Worm (Caenorhabditis elegans) whole organism, young adult: ENCODE data around the gene R07E5.15.

Source experiments
- B0261.1 ChIP-seq: sonication (generic microtip); optimal IDR thresholded peaks from 2 replicates; lab custom pipeline; 2016; ENCODE audit warnings: mild to moderate bottlenecking, missing genetic modification characterization, moderate library complexity, missing compliant biosample characterization
- C06A6.2 ChIP-seq: fragments of 200-800 bp; sonication (Bioruptor generic); conservative IDR thresholded peaks from 2 replicates; pipeline ENCODE4 v1.3.6; 2022; ENCODE audit warnings: missing genetic modification characterization, missing compliant biosample characterization
- D2030.7 ChIP-seq: fragments of 200-800 bp; sonication (Bioruptor generic); IDR thresholded peaks from 2 replicates; pipeline ENCODE4 v1.3.6; 2022; ENCODE audit warnings: missing genetic modification reagents, missing genetic modification characterization, missing compliant biosample characterization
- F39B2.1 ChIP-seq: fragments of 200-800 bp; sonication (Bioruptor generic); IDR thresholded peaks from 2 replicates; pipeline ENCODE4 v1.3.6; 2022; ENCODE audit warnings: missing genetic modification reagents, missing genetic modification characterization, missing compliant biosample characterization
- F49E8.2 ChIP-seq: sonication (generic microtip); optimal IDR thresholded peaks from 3 replicates; lab custom pipeline; 2017; ENCODE audit warnings: missing genetic modification characterization, mild to moderate bottlenecking, missing compliant biosample characterization, antibody characterized with exemption, moderate library complexity; ENCODE audit not compliant: insufficient read depth
- F57C9.4 ChIP-seq: sonication (generic microtip); optimal IDR thresholded peaks from 2 replicates; lab custom pipeline; 2017; ENCODE audit warnings: mild to moderate bottlenecking, missing genetic modification characterization, missing compliant biosample characterization
- Y56A3A.18 ChIP-seq: fragments of 200-800 bp; sonication (Bioruptor generic); IDR thresholded peaks from 2 replicates; pipeline ENCODE4 v1.3.6; 2022; ENCODE audit warnings: missing genetic modification reagents, missing genetic modification characterization, missing compliant biosample characterization
- efl-1 ChIP-seq: fragments of 150-350 bp; optimal IDR thresholded peaks from 2 replicates; lab custom pipeline; 2014; ENCODE audit warnings: missing biosample characterization, missing genetic modification reagents, missing genetic modification characterization
- hlh-26 ChIP-seq: fragments of 200-800 bp; sonication (Bioruptor generic); conservative IDR thresholded peaks from 2 replicates; pipeline ENCODE4 v1.3.6; 2022; ENCODE audit warnings: missing genetic modification reagents, missing genetic modification characterization, missing compliant biosample characterization
- lin-35 ChIP-seq, 3 experiments: fragments of 150-350 bp in 2 of 3; sonication (generic microtip) in 1 of 3; optimal IDR thresholded peaks; 2 replicates each; lab custom pipeline; 2014 to 2018; ENCODE audit warnings: missing biosample characterization in 3 of 3, missing genetic modification characterization in 3 of 3, missing genetic modification reagents in 3 of 3
- pha-4 ChIP-seq: fragments of 150-350 bp; sonication (generic microtip); optimal IDR thresholded peaks from 2 replicates; lab custom pipeline; 2014; ENCODE audit warnings: missing biosample characterization, missing genetic modification reagents, missing genetic modification characterization
- tlf-1 ChIP-seq: fragments of 200-800 bp; sonication (Bioruptor generic); optimal IDR thresholded peaks from 2 replicates; lab custom pipeline; 2018; ENCODE audit warnings: mild to moderate bottlenecking, missing genetic modification characterization, missing compliant biosample characterization

- TF ChIP-seq efl-1 (GFP tag; lab: Kevin White, UChicago) (no peak), hlh-26 (GFP tag; lab: Robert Waterston, UW) (no peak), tlf-1 (GFP tag; lab: Kevin White, UChicago) (no peak), F39B2.1 (GFP tag; lab: Robert Waterston, UW) (no peak), F57C9.4 (no peak), C06A6.2 (GFP tag; lab: Robert Waterston, UW) (no peak), Y56A3A.18 (GFP tag; lab: Robert Waterston, UW) (no peak), lin-35 (GFP tag; optimal IDR thresholded peaks at IDR 0.05; lab: Kevin White, UChicago) (no peak), pha-4 (tag; lab: Kevin White, UChicago) (no peak), B0261.1 (no peak), F49E8.2 (tag; lab: Kevin White, UChicago) (no peak), D2030.7 (GFP tag; lab: Robert Waterston, UW) (no peak)
Observed at ce11 chrIII:4390421-4390820, 10.8 kb upstream of the R07E5.15 start.
